Fruit fly (Drosophila melanogaster): ENCODE measurements around the gene Sugb.
A peak's percentile ranks its signal among the peaks of the same experiment; 100 is the strongest.

Gene Sugb

DNA sequence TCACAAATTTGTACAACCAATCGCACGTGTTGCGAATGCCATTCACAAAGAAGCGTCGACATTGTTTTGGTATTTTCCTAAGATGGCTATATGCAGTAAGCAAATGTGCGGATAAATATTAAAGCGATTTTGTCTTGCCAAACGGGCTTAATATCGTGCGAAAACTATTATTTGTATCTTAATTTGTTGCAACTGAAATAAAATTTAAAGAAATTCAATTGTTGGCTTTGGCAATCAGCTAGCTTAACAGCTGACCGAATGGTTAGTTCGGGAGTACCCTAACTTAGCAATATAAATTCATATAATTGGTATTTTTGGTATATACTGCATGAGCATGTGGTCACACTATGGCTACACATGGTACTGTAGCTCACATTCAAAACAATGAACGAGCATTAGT is 35.4 kb upstream of the Sugb start, which contains the start of the genes RIOK1 and Polr3H (continued):
- TF ChIP-seq en (GFP tag; optimal IDR thresholded peaks at IDR 0.05) (peak; percentile 8), Sry-β (GFP tag; optimal IDR thresholded peaks at IDR 0.05) (peak; percentile 56), esg (GFP tag; conservative IDR thresholded peaks at IDR 0.05) (peak; percentile 49; the same call in 1 of the 2 replicates), CG16815 (GFP tag; optimal IDR thresholded peaks at IDR 0.05) (no peak), Abd-B (GFP tag; optimal IDR thresholded peaks at IDR 0.05) (no peak), eve (GFP tag; optimal IDR thresholded peaks at IDR 0.05) (no peak), CG17612 (GFP tag; IDR thresholded peaks at IDR 0.05) (0 out of 2 replicates have a peak, but pooled peaks have one; percentile 8), CG11247 (GFP tag; IDR thresholded peaks at IDR 0.05) (peak; percentile 46; the same call in 1 of the 2 replicates), Spps (tag; optimal IDR thresholded peaks at IDR 0.05) (peak; percentile 27), CG2120 (GFP tag; optimal IDR thresholded peaks at IDR 0.05) (peak; percentile 89), usp (GFP tag; optimal IDR thresholded peaks at IDR 0.05) (no peak), CG18476 (GFP tag; optimal IDR thresholded peaks at IDR 0.05) (peak; percentile 72), HmgZ (tag; optimal IDR thresholded peaks at IDR 0.05) (peak; percentile 74), dpn (GFP tag; optimal IDR thresholded peaks at IDR 0.05) (peak; percentile 80 to 83), CG2202 (tag; optimal IDR thresholded peaks at IDR 0.05) (peak; percentile 14), lilli (GFP tag; optimal IDR thresholded peaks at IDR 0.05) (peak; percentile 85), Scr (GFP tag; IDR thresholded peaks at IDR 0.05; ENCODE audit: partially characterized antibody) (peak; percentile 34; the same call in 1 of the 2 replicates), tap (tag; optimal IDR thresholded peaks at IDR 0.05) (no peak), tll (GFP tag; optimal IDR thresholded peaks at IDR 0.05) (no peak), trem (tag; optimal IDR thresholded peaks at IDR 0.05) (peak; percentile 70), CHES-1-like (GFP tag; optimal IDR thresholded peaks at IDR 0.05) (peak; percentile 68), CG17186 (GFP tag; optimal IDR thresholded peaks at IDR 0.05) (peak; percentile 43), sna (GFP tag; IDR thresholded peaks at IDR 0.05; ENCODE audit: partially characterized antibody) (no peak), stwl (tag; optimal IDR thresholded peaks at IDR 0.05) (peak; percentile 80), dimm (GFP tag; IDR thresholded peaks at IDR 0.05) (no peak), tio (GFP tag; optimal IDR thresholded peaks at IDR 0.05) (no peak), Ssrp (tag; optimal IDR thresholded peaks at IDR 0.05) (peak; percentile 43), abd-A (tag; optimal IDR thresholded peaks at IDR 0.05) (no peak), tna (GFP tag; IDR thresholded peaks at IDR 0.05; ENCODE audit: partially characterized antibody) (no peak), lab (GFP tag; optimal IDR thresholded peaks at IDR 0.05) (no peak), nom (GFP tag; optimal IDR thresholded peaks at IDR 0.05) (no peak), so (GFP tag; IDR thresholded peaks at IDR 0.05) (no peak), pnt (GFP tag; optimal IDR thresholded peaks at IDR 0.05) (peak; percentile 32), sima (GFP tag; optimal IDR thresholded peaks at IDR 0.05) (no peak), Hr39 (optimal IDR thresholded peaks at IDR 0.05) (no peak), CG34422 (GFP tag; IDR thresholded peaks at IDR 0.05) (peak; percentile 76; the same call in 2 of the 3 replicates), NK7.1 (GFP tag; optimal IDR thresholded peaks at IDR 0.05) (no peak), Lpt (GFP tag; optimal IDR thresholded peaks at IDR 0.05) (no peak), BEAF-32 (GFP tag; optimal IDR thresholded peaks at IDR 0.05) (peak; percentile 50), gsb (GFP tag; IDR thresholded peaks at IDR 0.05) (no peak), sisA (GFP tag; IDR thresholded peaks at IDR 0.05) (peak; percentile 56), gce (GFP tag; IDR thresholded peaks at IDR 0.05) (no peak), CG4730 (GFP tag; IDR thresholded peaks at IDR 0.05) (peak; percentile 23; the same call in 1 of the 2 replicates), CG16863 (GFP tag; optimal IDR thresholded peaks at IDR 0.05) (peak; percentile 61), CG10267 (tag; optimal IDR thresholded peaks at IDR 0.05) (peak; percentile 69), CG7556 (GFP tag; optimal IDR thresholded peaks at IDR 0.05) (no peak), CG11504 (tag; optimal IDR thresholded peaks at IDR 0.05) (no peak), al (GFP tag; IDR thresholded peaks at IDR 0.05) (peak; percentile 68), Fer3 (tag; optimal IDR thresholded peaks at IDR 0.05) (peak; percentile 67), org-1 (GFP tag; optimal IDR thresholded peaks at IDR 0.05) (no peak), CG17328 (GFP tag; IDR thresholded peaks at IDR 0.05) (peak; percentile 68)

All from whole organism, embryonic.